Worm (Caenorhabditis elegans): Measurements from ENCODE around the gene F25B5.6.

DNA sequence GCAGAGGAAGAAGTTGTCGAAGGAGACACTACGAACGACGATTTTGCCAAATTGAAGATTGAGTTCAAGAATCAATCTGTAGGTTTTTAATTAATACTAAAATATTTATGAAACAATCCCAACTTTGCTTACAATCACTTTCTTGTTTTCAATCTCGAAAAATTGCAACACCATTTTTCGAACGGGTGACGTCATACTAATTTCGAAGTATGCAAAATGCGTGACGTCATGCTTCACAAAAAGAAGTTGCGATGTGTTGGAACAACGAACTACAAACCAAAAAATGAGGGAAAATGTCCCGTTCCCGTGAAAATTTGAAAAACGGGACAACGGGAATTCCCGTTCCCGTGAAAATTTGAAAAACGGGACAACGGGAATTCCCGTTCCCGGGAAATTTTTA lies 19.1 kb upstream of the F25B5.6 start:
- no peak for TF ChIP-seq W03F9.2 (tag; optimal IDR thresholded peaks at IDR 0.05)
- no peak for TF ChIP-seq dao-5 (tag; optimal IDR thresholded peaks at IDR 0.05)
- no peak for TF ChIP-seq him-1 (tag; optimal IDR thresholded peaks at IDR 0.05)
